Fruit fly (Drosophila melanogaster) whole organism, embryonic: ENCODE results near the gene MESR3.

Source experiments
- Ada2b ChIP-seq: fragments of 200-800 bp; sonication (Bioruptor generic); IDR thresholded peaks from 2 replicates; pipeline ENCODE4 v1.3.6; 2022; ENCODE audit warnings: missing biosample characterization, missing genetic modification characterization
- Atf6 ChIP-seq: fragments of 200-800 bp; sonication (Bioruptor generic); IDR thresholded peaks from 2 replicates; pipeline ENCODE4 v1.3.6; 2022; ENCODE audit warnings: missing biosample characterization, missing genetic modification characterization
- B-H2 ChIP-seq: fragments of 200-800 bp; sonication (Bioruptor generic); optimal IDR thresholded peaks from 2 replicates; lab custom pipeline; 2018; ENCODE audit warnings: missing biosample characterization, mild to moderate bottlenecking, missing genetic modification characterization
- CG1024 ChIP-seq: fragments of 200-800 bp; sonication (Bioruptor generic); IDR thresholded peaks from 2 replicates; pipeline ENCODE4 v1.3.6; 2022; ENCODE audit warnings: missing biosample characterization, missing genetic modification characterization
- CG10979 ChIP-seq: fragments of 200-800 bp; sonication (Bioruptor generic); optimal IDR thresholded peaks from 2 replicates; lab custom pipeline; 2018; ENCODE audit warnings: missing biosample characterization, mild to moderate bottlenecking, missing genetic modification characterization, moderate library complexity
- CG11504 ChIP-seq: fragments of 200-800 bp; sonication (Bioruptor generic); optimal IDR thresholded peaks from 3 replicates; lab custom pipeline; 2019; ENCODE audit warnings: missing biosample characterization, mild to moderate bottlenecking, missing genetic modification characterization, moderate library complexity
- CG11723 ChIP-seq: fragments of 200-800 bp; sonication (Bioruptor generic); optimal IDR thresholded peaks from 2 replicates; lab custom pipeline; 2017; ENCODE audit warnings: missing biosample characterization, mild to moderate bottlenecking, missing genetic modification characterization
- CG12155 ChIP-seq: fragments of 200-800 bp; sonication (Bioruptor generic); optimal IDR thresholded peaks from 3 replicates; lab custom pipeline; 2016; ENCODE audit warnings: missing biosample characterization, missing genetic modification characterization
- CG13296 ChIP-seq: fragments of 200-800 bp; sonication (Bioruptor generic); optimal IDR thresholded peaks from 3 replicates; lab custom pipeline; 2018; ENCODE audit warnings: missing biosample characterization, mild to moderate bottlenecking, missing genetic modification characterization
- CG13624 ChIP-seq: fragments of 200-800 bp; sonication (Bioruptor generic); optimal IDR thresholded peaks from 2 replicates; lab custom pipeline; 2016; ENCODE audit warnings: missing biosample characterization, missing genetic modification characterization
- CG1603 ChIP-seq: fragments of 200-800 bp; sonication (Bioruptor generic); optimal IDR thresholded peaks from 2 replicates; lab custom pipeline; 2019; ENCODE audit warnings: missing biosample characterization, mild to moderate bottlenecking, missing genetic modification characterization, moderate library complexity
- CG17385 ChIP-seq: fragments of 200-800 bp; sonication (Bioruptor generic); optimal IDR thresholded peaks from 3 replicates; lab custom pipeline; 2018; ENCODE audit warnings: missing biosample characterization, mild to moderate bottlenecking, missing genetic modification characterization
- CG18599 ChIP-seq: fragments of 200-800 bp; sonication (Bioruptor generic); optimal IDR thresholded peaks from 3 replicates; lab custom pipeline; 2017; ENCODE audit warnings: missing biosample characterization, missing genetic modification characterization, mild to moderate bottlenecking, moderate library complexity, missing genetic modification reagents
- CG2116 ChIP-seq: fragments of 200-800 bp; sonication (Bioruptor generic); optimal IDR thresholded peaks from 3 replicates; lab custom pipeline; 2018; ENCODE audit warnings: missing biosample characterization, mild to moderate bottlenecking, missing genetic modification characterization
- CG31441 ChIP-seq: fragments of 200-800 bp; sonication (Bioruptor generic); IDR thresholded peaks from 2 replicates; pipeline ENCODE4 v1.3.6; 2022; ENCODE audit warnings: missing biosample characterization, missing genetic modification characterization
- CG33557 ChIP-seq: fragments of 200-800 bp; sonication (Bioruptor generic); optimal IDR thresholded peaks from 2 replicates; lab custom pipeline; 2019; ENCODE audit warnings: missing biosample characterization, mild to moderate bottlenecking, missing genetic modification characterization, moderate library complexity
- CG34422 ChIP-seq: fragments of 200-800 bp; sonication (Bioruptor generic); IDR thresholded peaks from 3 replicates; pipeline ENCODE4 v1.3.6; 2022; ENCODE audit warnings: missing biosample characterization, missing genetic modification characterization
- CG4360 ChIP-seq: fragments of 200-800 bp; sonication (Bioruptor generic); IDR thresholded peaks from 2 replicates; pipeline ENCODE4 v1.3.6; 2022; ENCODE audit warnings: missing biosample characterization, missing genetic modification characterization
- CG7372 ChIP-seq: fragments of 200-800 bp; sonication (Bioruptor generic); IDR thresholded peaks from 2 replicates; pipeline ENCODE4 v1.3.6; 2022; ENCODE audit warnings: missing biosample characterization, missing genetic modification characterization
- CG7745 ChIP-seq: fragments of 200-800 bp; sonication (Bioruptor generic); optimal IDR thresholded peaks from 2 replicates; lab custom pipeline; 2018; ENCODE audit warnings: missing biosample characterization, mild to moderate bottlenecking, missing genetic modification characterization, moderate library complexity
- CG7963 ChIP-seq: fragments of 200-800 bp; sonication (Bioruptor generic); IDR thresholded peaks from 3 replicates; pipeline ENCODE4 v1.3.6; 2022; ENCODE audit warnings: missing biosample characterization, missing genetic modification characterization; ENCODE audit not compliant: partially characterized antibody
- Camta ChIP-seq: fragments of 200-800 bp; sonication (Bioruptor generic); optimal IDR thresholded peaks from 2 replicates; lab custom pipeline; 2016; ENCODE audit warnings: missing biosample characterization, missing genetic modification characterization
- Dad ChIP-seq: fragments of 200-800 bp; sonication (Bioruptor generic); optimal IDR thresholded peaks from 3 replicates; lab custom pipeline; 2016; ENCODE audit warnings: missing biosample characterization, missing genetic modification characterization
- Dek ChIP-seq: fragments of 200-800 bp; sonication (Bioruptor generic); optimal IDR thresholded peaks from 3 replicates; lab custom pipeline; 2019; ENCODE audit warnings: missing biosample characterization, mild to moderate bottlenecking, missing genetic modification characterization, moderate library complexity
- HLH3B ChIP-seq: fragments of 200-800 bp; sonication (Bioruptor generic); IDR thresholded peaks from 2 replicates; pipeline ENCODE4 v1.3.6; 2022; ENCODE audit warnings: missing biosample characterization, missing genetic modification characterization
- HLH4C ChIP-seq: fragments of 200-800 bp; sonication (Bioruptor generic); IDR thresholded peaks from 3 replicates; pipeline ENCODE4 v1.3.6; 2022; ENCODE audit warnings: missing biosample characterization, missing genetic modification characterization; ENCODE audit not compliant: partially characterized antibody
- Hey ChIP-seq: fragments of 200-800 bp; sonication (Bioruptor generic); optimal IDR thresholded peaks from 3 replicates; lab custom pipeline; 2018; ENCODE audit warnings: missing biosample characterization, mild to moderate bottlenecking, missing genetic modification characterization
- Lim3 ChIP-seq: fragments of 200-800 bp; sonication (Bioruptor generic); IDR thresholded peaks from 2 replicates; pipeline ENCODE4 v1.3.6; 2022; ENCODE audit warnings: missing biosample characterization, missing genetic modification characterization
- Neu2 ChIP-seq: fragments of 200-800 bp; sonication (Bioruptor generic); optimal IDR thresholded peaks from 3 replicates; lab custom pipeline; 2016; ENCODE audit warnings: missing biosample characterization, missing genetic modification characterization, borderline replicate concordance
- Poxn ChIP-seq: fragments of 200-800 bp; sonication (Bioruptor generic); IDR thresholded peaks from 2 replicates; pipeline ENCODE4 v1.3.6; 2022; ENCODE audit warnings: missing biosample characterization, missing genetic modification characterization
- Sox100B ChIP-seq: fragments of 200-800 bp; sonication (Bioruptor generic); optimal IDR thresholded peaks from 3 replicates; lab custom pipeline; 2018; ENCODE audit warnings: missing biosample characterization, mild to moderate bottlenecking, missing genetic modification characterization
- Sox102F ChIP-seq: fragments of 200-800 bp; sonication (Bioruptor generic); optimal IDR thresholded peaks from 2 replicates; lab custom pipeline; 2018; ENCODE audit warnings: missing biosample characterization, mild to moderate bottlenecking, missing genetic modification characterization, moderate library complexity
- Sry-δ ChIP-seq: fragments of 200-800 bp; sonication (Bioruptor generic); optimal IDR thresholded peaks from 2 replicates; lab custom pipeline; 2016; ENCODE audit warnings: missing biosample characterization, missing genetic modification characterization
- Taf1 ChIP-seq: fragments of 200-800 bp; sonication (Bioruptor generic); IDR thresholded peaks from 2 replicates; pipeline ENCODE4 v1.3.6; 2022; ENCODE audit warnings: missing biosample characterization, missing genetic modification characterization
- ac ChIP-seq: fragments of 200-800 bp; sonication (Bioruptor generic); optimal IDR thresholded peaks from 3 replicates; lab custom pipeline; 2017; ENCODE audit warnings: missing biosample characterization, mild to moderate bottlenecking, missing genetic modification characterization
- amos ChIP-seq: fragments of 200-800 bp; sonication (Bioruptor generic); IDR thresholded peaks from 2 replicates; pipeline ENCODE4 v1.3.6; 2022; ENCODE audit warnings: missing biosample characterization, missing genetic modification characterization; ENCODE audit not compliant: partially characterized antibody
- bowl ChIP-seq: fragments of 200-800 bp; sonication (Bioruptor generic); IDR thresholded peaks from 2 replicates; pipeline ENCODE4 v1.3.6; 2022; ENCODE audit warnings: missing biosample characterization, missing genetic modification characterization
- chm ChIP-seq: fragments of 200-800 bp; sonication (Bioruptor generic); IDR thresholded peaks from 2 replicates; pipeline ENCODE4 v1.3.6; 2022; ENCODE audit warnings: missing biosample characterization, missing genetic modification characterization
- ci ChIP-seq: fragments of 200-800 bp; sonication (Bioruptor generic); IDR thresholded peaks from 3 replicates; pipeline ENCODE4 v1.3.6; 2022; ENCODE audit warnings: missing biosample characterization, missing genetic modification characterization
- eve ChIP-seq, 2 experiments: fragments of >200 bp; optimal IDR thresholded peaks; 2 replicates each; lab custom pipeline; 2017; ENCODE audit warnings: missing biosample characterization in 2 of 2, missing genetic modification characterization in 2 of 2
- grau ChIP-seq: fragments of 200-800 bp; optimal IDR thresholded peaks from 3 replicates; lab custom pipeline; 2019; ENCODE audit warnings: missing biosample characterization, mild to moderate bottlenecking, missing genetic modification characterization, moderate library complexity
- gsb ChIP-seq: fragments of 200-800 bp; sonication (Bioruptor generic); IDR thresholded peaks from 2 replicates; pipeline ENCODE4 v1.3.6; 2022; ENCODE audit warnings: missing biosample characterization, missing genetic modification characterization
- ham ChIP-seq: fragments of 200-800 bp; sonication (Bioruptor generic); IDR thresholded peaks from 2 replicates; pipeline ENCODE4 v1.3.6; 2022; ENCODE audit warnings: missing biosample characterization, missing genetic modification characterization
- lilli ChIP-seq: fragments of 200-800 bp; sonication (Bioruptor generic); optimal IDR thresholded peaks from 3 replicates; lab custom pipeline; 2016; ENCODE audit warnings: missing biosample characterization, missing genetic modification characterization
- luna ChIP-seq: fragments of 200-800 bp; sonication (Bioruptor generic); optimal IDR thresholded peaks from 2 replicates; lab custom pipeline; 2016; ENCODE audit warnings: missing biosample characterization, missing genetic modification characterization
- nerfin-1 ChIP-seq: fragments of 200-800 bp; sonication (Bioruptor generic); optimal IDR thresholded peaks from 3 replicates; lab custom pipeline; 2019; ENCODE audit warnings: missing biosample characterization, mild to moderate bottlenecking, missing genetic modification characterization, moderate library complexity
- sima ChIP-seq: fragments of 200-800 bp; sonication (Bioruptor generic); optimal IDR thresholded peaks from 2 replicates; lab custom pipeline; 2016; ENCODE audit warnings: missing biosample characterization, missing genetic modification characterization
- sisA ChIP-seq: fragments of 200-800 bp; sonication (Bioruptor generic); IDR thresholded peaks from 2 replicates; pipeline ENCODE4 v1.3.6; 2022; ENCODE audit warnings: missing biosample characterization, missing genetic modification characterization
- sob ChIP-seq: fragments of 200-800 bp; sonication (Bioruptor generic); IDR thresholded peaks from 2 replicates; pipeline ENCODE4 v1.3.6; 2022; ENCODE audit warnings: missing biosample characterization, missing genetic modification characterization
- sqz ChIP-seq: fragments of 200-800 bp; sonication (Bioruptor generic); optimal IDR thresholded peaks from 3 replicates; lab custom pipeline; 2018; ENCODE audit warnings: missing biosample characterization, mild to moderate bottlenecking, missing genetic modification characterization
- stc ChIP-seq: fragments of 200-800 bp; sonication (Bioruptor generic); IDR thresholded peaks from 2 replicates; pipeline ENCODE4 v1.3.6; 2022; ENCODE audit warnings: missing biosample characterization, missing genetic modification characterization
- stwl ChIP-seq: fragments of 200-800 bp; sonication (Bioruptor generic); optimal IDR thresholded peaks from 3 replicates; lab custom pipeline; 2018; ENCODE audit warnings: missing biosample characterization, mild to moderate bottlenecking, missing genetic modification characterization, moderate library complexity
- vvl ChIP-seq: fragments of 200-800 bp; sonication (Bioruptor generic); IDR thresholded peaks from 2 replicates; pipeline ENCODE4 v1.3.6; 2022; ENCODE audit warnings: missing biosample characterization, missing genetic modification characterization

MESR3 gene

DNA sequence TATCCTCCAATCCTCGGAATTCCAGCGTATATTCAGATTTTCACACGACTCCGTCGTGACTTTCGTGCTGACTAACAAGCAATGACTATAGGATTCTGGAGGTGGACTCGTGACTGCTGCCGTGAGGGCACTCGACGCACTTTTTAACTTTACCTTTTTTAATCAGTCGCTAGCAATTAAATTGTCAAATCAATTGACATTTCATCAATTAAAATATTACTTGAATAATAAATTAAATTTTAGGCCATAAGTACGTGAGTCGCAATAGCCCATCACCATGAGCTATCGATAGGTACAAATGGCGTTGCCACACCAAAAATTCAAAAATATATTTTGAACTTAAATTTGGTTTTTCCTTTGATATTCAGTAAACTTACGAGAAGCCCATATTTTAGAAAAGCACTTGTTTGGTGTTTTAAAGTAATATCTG, 88.6 kb downstream of the MESR3 start, which contains the start of gene Jwa (continued):
- TF ChIP-seq grau (tag; lab: Kevin White, UChicago) = peak; percentile 94
- peak; percentile 79 for TF ChIP-seq Ada2b (GFP tag; lab: Robert Waterston, UW)
- TF ChIP-seq Sry-δ (GFP tag; lab: Kevin White, UChicago) = peak; percentile 95
- TF ChIP-seq CG17385 (GFP tag; lab: Kevin White, UChicago) = peak; percentile 90
- peak; percentile 78 for TF ChIP-seq stc (GFP tag; lab: Robert Waterston, UW)
- peak; percentile 97 for TF ChIP-seq lilli (GFP tag; lab: Kevin White, UChicago)
- TF ChIP-seq Taf1 (GFP tag; lab: Robert Waterston, UW) = peak; percentile 88
- peak; percentile 94 for TF ChIP-seq HLH3B (GFP tag; lab: Robert Waterston, UW)
- TF ChIP-seq ci (GFP tag; lab: Robert Waterston, UW) = peak; percentile 94
- TF ChIP-seq CG10979 (tag; lab: Kevin White, UChicago) = peak; percentile 88
- TF ChIP-seq Sox102F (GFP tag; lab: Kevin White, UChicago) = peak; percentile 97
- peak; percentile 71 for TF ChIP-seq ac
- peak; percentile 65 for TF ChIP-seq Hey (tag; lab: Kevin White, UChicago)
- peak; percentile 82 for TF ChIP-seq Atf6 (GFP tag; lab: Robert Waterston, UW)
- peak; percentile 75 for TF ChIP-seq CG11723
- TF ChIP-seq Sox100B = peak; percentile 78
- TF ChIP-seq CG7372 (GFP tag; lab: Robert Waterston, UW) = peak; percentile 92
- peak; percentile 97 for TF ChIP-seq CG12155
- peak; percentile 61 for TF ChIP-seq Neu2 (GFP tag; lab: Kevin White, UChicago)
- TF ChIP-seq eve (GFP tag; optimal IDR thresholded peaks at IDR 0.05; lab: Kevin White, UChicago) = no peak
- peak; percentile 91 for TF ChIP-seq chm (GFP tag; lab: Robert Waterston, UW)
- peak; percentile 93 for TF ChIP-seq CG7963 (GFP tag; lab: Robert Waterston, UW)
- TF ChIP-seq B-H2 = peak; percentile 94
- peak; percentile 81 for TF ChIP-seq CG2116
- no peak for TF ChIP-seq sqz
- peak; percentile 88 for TF ChIP-seq ham
- TF ChIP-seq Camta (GFP tag; lab: Kevin White, UChicago) = peak; percentile 89
- TF ChIP-seq Dek (tag; lab: Kevin White, UChicago) = peak; percentile 95
- TF ChIP-seq Dad (GFP tag; lab: Kevin White, UChicago) = peak; percentile 76
- TF ChIP-seq CG33557 (GFP tag; lab: Kevin White, UChicago) = peak; percentile 91
- peak; percentile 96 for TF ChIP-seq sisA
- TF ChIP-seq gsb = peak; percentile 74
- peak; percentile 89 for TF ChIP-seq nerfin-1 (tag; lab: Kevin White, UChicago)
- TF ChIP-seq CG7745 (tag; lab: Kevin White, UChicago) = no peak

DNA sequence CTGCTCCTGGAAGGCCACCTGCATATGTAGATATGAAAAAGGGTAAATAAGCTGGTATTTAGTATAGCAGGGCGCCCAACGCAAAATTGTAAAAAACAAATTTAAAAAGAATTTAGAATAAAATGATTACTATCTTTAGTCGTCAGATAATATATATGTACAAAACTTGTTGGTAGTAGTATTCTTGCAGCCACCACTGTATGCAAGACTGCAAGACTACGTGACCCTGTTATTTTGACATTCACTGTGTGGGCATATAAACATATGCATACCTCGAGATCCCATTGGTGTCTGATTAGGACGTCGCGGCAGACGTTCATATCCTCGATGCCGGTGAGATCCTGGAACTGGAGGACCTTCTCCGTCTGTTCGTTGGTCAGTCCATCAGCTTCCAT, 90.8 kb downstream of the MESR3 start:
- TF ChIP-seq luna = peak; percentile 21
- no peak for TF ChIP-seq stwl (tag; lab: Kevin White, UChicago)
- TF ChIP-seq CG31441 (GFP tag; lab: Robert Waterston, UW) = no peak
- TF ChIP-seq CG34422 (GFP tag; lab: Robert Waterston, UW) = no peak; the same call in 2 of the 3 replicates
- no peak for TF ChIP-seq CG13296 (GFP tag; lab: Kevin White, UChicago)
- no peak for TF ChIP-seq sob
- TF ChIP-seq Poxn (GFP tag; lab: Robert Waterston, UW) = no peak
- no peak for TF ChIP-seq amos (GFP tag; lab: Robert Waterston, UW)
- TF ChIP-seq sima (GFP tag; lab: Kevin White, UChicago) = no peak
- TF ChIP-seq Lim3 = no peak
- no peak for TF ChIP-seq bowl
- peak; percentile 10 for TF ChIP-seq CG1603
- no peak for TF ChIP-seq CG33557 (GFP tag; lab: Kevin White, UChicago)
- TF ChIP-seq CG18599 (GFP tag; lab: Kevin White, UChicago) = no peak
- no peak for TF ChIP-seq CG1024 (GFP tag; lab: Robert Waterston, UW)
- no peak for TF ChIP-seq CG4360 (GFP tag; lab: Robert Waterston, UW)
- TF ChIP-seq CG13624 (GFP tag; lab: Kevin White, UChicago) = peak; percentile 45
- no peak for TF ChIP-seq CG11504
- TF ChIP-seq HLH4C (GFP tag; lab: Robert Waterston, UW) = no peak
- TF ChIP-seq vvl (GFP tag; lab: Robert Waterston, UW) = peak; percentile 59
